Fruit fly (Drosophila melanogaster): Measurements from ENCODE around the gene twy.

twy gene

dm6 chr3L:11831199-11831598 lies 38.1 kb upstream of the twy start (continued):
- TF ChIP-seq corto (GFP tag; optimal IDR thresholded peaks at IDR 0.05) (no peak), Eip74EF (GFP tag; optimal IDR thresholded peaks at IDR 0.05) (no peak), BEAF-32 (GFP tag; optimal IDR thresholded peaks at IDR 0.05) (no peak), nerfin-1 (tag; optimal IDR thresholded peaks at IDR 0.05) (peak; percentile 15), YL-1 (GFP tag; optimal IDR thresholded peaks at IDR 0.05) (no peak), tio (GFP tag; optimal IDR thresholded peaks at IDR 0.05) (no peak), CG2199 (GFP tag; IDR thresholded peaks at IDR 0.05) (peak; percentile 69; the same call in 2 of the 3 replicates), TFAM (GFP tag; optimal IDR thresholded peaks at IDR 0.05) (no peak), Rfx (GFP tag; IDR thresholded peaks at IDR 0.05) (no peak), CG5180 (GFP tag; optimal IDR thresholded peaks at IDR 0.05) (no peak), tap (tag; optimal IDR thresholded peaks at IDR 0.05) (no peak), CG14441 (GFP tag; IDR thresholded peaks at IDR 0.05) (no peak)

- TF ChIP-seq sob (GFP tag; IDR thresholded peaks at IDR 0.05) (no peak), NfI (GFP tag; optimal IDR thresholded peaks at IDR 0.05) (no peak), CoRest (tag; optimal IDR thresholded peaks at IDR 0.05) (no peak), Aef1 (GFP tag; IDR thresholded peaks at IDR 0.05) (no peak), Side (GFP tag; optimal IDR thresholded peaks at IDR 0.05) (no peak), HHEX (GFP tag; optimal IDR thresholded peaks at IDR 0.05) (no peak), CG2202 (tag; optimal IDR thresholded peaks at IDR 0.05) (no peak), Doc3 (GFP tag; IDR thresholded peaks at IDR 0.05; ENCODE audit: partially characterized antibody) (no peak), CG34422 (GFP tag; IDR thresholded peaks at IDR 0.05) (no peak), bab2 (GFP tag; optimal IDR thresholded peaks at IDR 0.05) (no peak), YL-1 (GFP tag; optimal IDR thresholded peaks at IDR 0.05) (no peak), ato (GFP tag; IDR thresholded peaks at IDR 0.05; ENCODE audit: partially characterized antibody) (no peak), Dll (GFP tag; IDR thresholded peaks at IDR 0.05; ENCODE audit: partially characterized antibody) (no peak), CG12155 (GFP tag; optimal IDR thresholded peaks at IDR 0.05) (no peak), Hr39 (optimal IDR thresholded peaks at IDR 0.05) (no peak), pum (GFP tag; optimal IDR thresholded peaks at IDR 0.05) (no peak), inv (GFP tag; IDR thresholded peaks at IDR 0.05; ENCODE audit: partially characterized antibody) (no peak), ci (GFP tag; IDR thresholded peaks at IDR 0.05) (no peak), Oaz (GFP tag; IDR thresholded peaks at IDR 0.05) (no peak), da (GFP tag; optimal IDR thresholded peaks at IDR 0.05) (no peak)
Observed at dm6 chr3L:11828730-11829129, 35.6 kb upstream of the twy start, which contains the start of gene CG7264. TSS of gene CG7264 (plus strand) at chr3L:11829030.

DNA sequence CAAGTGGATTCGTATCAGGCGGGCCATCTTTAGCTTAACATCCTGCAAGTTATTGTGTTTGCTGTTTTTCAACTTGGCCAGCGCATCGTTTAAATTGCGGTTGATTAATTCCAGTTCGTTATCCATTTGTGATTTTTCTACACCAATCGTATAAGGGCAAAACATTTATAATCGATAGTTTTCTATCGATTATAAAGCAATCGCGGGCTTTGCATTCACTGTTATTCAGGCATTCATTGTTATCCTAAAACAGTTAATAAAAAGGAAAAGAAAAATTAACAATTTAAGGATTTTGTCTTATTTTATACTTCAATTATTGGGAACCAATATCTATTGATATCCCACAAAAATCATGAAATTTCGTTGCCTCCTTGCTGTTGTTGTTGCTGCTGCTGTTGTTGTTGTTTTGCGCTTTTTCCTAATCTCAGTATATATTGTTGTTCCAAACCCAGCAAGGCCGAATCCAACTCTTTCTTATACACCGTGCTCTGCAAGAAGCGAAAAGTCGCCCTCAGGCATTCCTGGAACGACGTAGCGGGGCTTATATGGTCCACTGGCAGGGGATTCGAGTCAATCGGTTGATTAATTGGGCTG lies 32.6 kb upstream of the twy start, which contains the start of gene CG32095:
Gene CG32095 (minus strand): TSS at position 173 of the 594 bp plus-strand sequence.
- TF ChIP-seq Mrtf (GFP tag; IDR thresholded peaks at IDR 0.05) (no peak), lola (GFP tag; optimal IDR thresholded peaks at IDR 0.05) (no peak), ac (GFP tag; optimal IDR thresholded peaks at IDR 0.05) (no peak), CG15011 (GFP tag; optimal IDR thresholded peaks at IDR 0.05) (no peak), E2f1 (GFP tag; IDR thresholded peaks at IDR 0.05) (no peak), inv (GFP tag; IDR thresholded peaks at IDR 0.05; ENCODE audit: partially characterized antibody) (peak; percentile 67), CG32532 (GFP tag; IDR thresholded peaks at IDR 0.05) (no peak), Bgb (GFP tag; IDR thresholded peaks at IDR 0.05; ENCODE audit: partially characterized antibody) (peak; percentile 79), ato (GFP tag; IDR thresholded peaks at IDR 0.05; ENCODE audit: partially characterized antibody) (peak; percentile 66; the same call in 1 of the 2 replicates), CG30020 (tag; optimal IDR thresholded peaks at IDR 0.05) (peak; percentile 21), MESR4 (GFP tag; optimal IDR thresholded peaks at IDR 0.05) (peak; percentile 40), HmgZ (tag; optimal IDR thresholded peaks at IDR 0.05) (no peak), Med (GFP tag) (peak; percentile 24), CG6254 (GFP tag; optimal IDR thresholded peaks at IDR 0.05) (no peak), h (optimal IDR thresholded peaks at IDR 0.05) (no peak), salm (tag; optimal IDR thresholded peaks at IDR 0.05) (no peak), nom (GFP tag; optimal IDR thresholded peaks at IDR 0.05) (peak; percentile 12), insv (GFP tag; optimal IDR thresholded peaks at IDR 0.05) (no peak), nerfin-2 (GFP tag; IDR thresholded peaks at IDR 0.05; ENCODE audit: partially characterized antibody) (peak; percentile 60; the same call in 1 of the 2 replicates), Sin3A (optimal IDR thresholded peaks at IDR 0.05) (no peak)
